Worm (Caenorhabditis elegans): ENCODE data around the gene clec-175.

The clec-175 gene

DNA sequence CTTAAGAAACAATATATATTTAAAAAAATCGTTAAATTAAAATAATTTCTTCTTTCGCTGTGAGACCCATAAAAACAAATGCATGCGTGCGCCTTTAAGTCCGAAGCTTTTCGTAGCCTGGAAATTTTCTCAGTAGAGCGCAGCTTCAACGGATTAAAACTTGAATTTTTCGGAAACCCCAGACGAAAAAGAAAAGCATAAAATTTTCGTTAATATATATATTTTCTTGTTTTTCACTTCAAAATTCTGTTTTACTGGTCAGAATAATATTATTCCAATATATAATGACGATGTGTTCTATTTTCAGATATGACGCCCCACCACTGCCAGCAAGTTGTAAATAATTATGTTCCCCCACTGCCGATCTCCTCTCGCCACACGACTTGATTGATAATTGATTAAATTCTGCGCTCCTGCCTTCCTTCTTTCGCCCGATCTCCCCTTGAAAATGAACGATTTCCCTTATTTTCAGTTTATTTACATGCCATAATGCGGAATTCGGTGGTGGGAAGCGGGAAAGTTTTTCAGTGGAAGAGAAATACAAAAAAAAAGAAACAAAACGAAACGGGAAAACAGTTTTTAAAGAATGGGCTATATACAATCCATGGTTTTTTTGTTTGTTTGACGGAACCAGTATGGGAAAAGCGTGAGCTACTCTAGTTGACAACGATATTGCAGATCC lies 46.1 kb downstream of the clec-175 start:
- TF ChIP-seq nhr-23 (tag; optimal IDR thresholded peaks at IDR 0.05) (peak; percentile 14), lsy-12 (tag; optimal IDR thresholded peaks at IDR 0.05) (peak; percentile 46), ZK546.5 (tag; optimal IDR thresholded peaks at IDR 0.05) (no peak), elt-2 (tag; optimal IDR thresholded peaks at IDR 0.05) (peak; percentile 40), ceh-82 (tag; optimal IDR thresholded peaks at IDR 0.05) (no peak), eor-1 (tag; optimal IDR thresholded peaks at IDR 0.05) (no peak), ceh-28 (tag; optimal IDR thresholded peaks at IDR 0.05) (no peak), snpc-4 (tag; optimal IDR thresholded peaks at IDR 0.05) (no peak), elt-1 (tag; optimal IDR thresholded peaks at IDR 0.05) (no peak), jun-1 (tag; optimal IDR thresholded peaks at IDR 0.05) (peak; percentile 17), lin-15B (tag; optimal IDR thresholded peaks at IDR 0.05) (no peak), pha-4 (tag; optimal IDR thresholded peaks at IDR 0.05) (peak; percentile 46), fos-1 (tag; optimal IDR thresholded peaks at IDR 0.05) (no peak), hmg-11 (tag; optimal IDR thresholded peaks at IDR 0.05) (peak; percentile 9), skn-1 (tag; optimal IDR thresholded peaks at IDR 0.05) (no peak), ztf-4 (tag; optimal IDR thresholded peaks at IDR 0.05) (peak; percentile 69), nhr-43 (tag; optimal IDR thresholded peaks at IDR 0.05; ENCODE audit: poor library complexity, severe bottlenecking) (peak; percentile 65), egl-5 (tag; optimal IDR thresholded peaks at IDR 0.05) (no peak), ama-1 (optimal IDR thresholded peaks at IDR 0.05) (peak; percentile 98), tbx-2 (tag; optimal IDR thresholded peaks at IDR 0.05) (peak; percentile 46), lin-39 (tag; optimal IDR thresholded peaks at IDR 0.05) (no peak), R02D3.7 (tag; optimal IDR thresholded peaks at IDR 0.05) (no peak), nhr-67 (tag; optimal IDR thresholded peaks at IDR 0.05) (no peak)

DNA sequence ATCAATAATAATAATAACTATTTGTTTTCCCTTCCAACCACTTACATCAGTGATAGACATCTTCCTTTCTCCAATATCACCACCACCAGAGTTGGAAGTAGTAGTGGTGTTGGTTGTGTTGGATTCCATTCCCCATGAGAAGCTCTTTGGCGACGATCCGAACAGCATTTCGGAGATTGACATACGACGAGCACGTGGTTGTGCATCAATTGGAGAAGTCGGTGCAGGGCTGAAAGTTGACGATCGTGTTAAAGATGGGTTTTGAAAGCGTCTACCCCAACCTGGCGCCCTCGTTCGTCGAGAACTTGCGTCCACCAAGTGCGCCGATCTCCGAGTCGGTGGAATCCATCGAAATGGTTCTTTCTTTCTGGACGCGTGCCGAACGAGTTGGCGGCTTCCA lies 46.9 kb downstream of the clec-175 start:
- TF ChIP-seq elt-3 (tag; optimal IDR thresholded peaks at IDR 0.05) (no peak), unc-62 (GFP tag; optimal IDR thresholded peaks at IDR 0.05) (no peak), ztf-4 (tag; optimal IDR thresholded peaks at IDR 0.05) (no peak), nhr-237 (tag; optimal IDR thresholded peaks at IDR 0.05) (no peak), R02D3.7 (tag; optimal IDR thresholded peaks at IDR 0.05) (no peak), pha-4 (tag; optimal IDR thresholded peaks at IDR 0.05) (no peak), nhr-77 (tag; optimal IDR thresholded peaks at IDR 0.05) (no peak), ceh-82 (tag; optimal IDR thresholded peaks at IDR 0.05) (no peak), zag-1 (tag; optimal IDR thresholded peaks at IDR 0.05) (no peak), lin-15B (tag; optimal IDR thresholded peaks at IDR 0.05) (no peak), skn-1 (tag; optimal IDR thresholded peaks at IDR 0.05) (no peak), ztf-11 (tag; optimal IDR thresholded peaks at IDR 0.05) (no peak), snpc-4 (tag; optimal IDR thresholded peaks at IDR 0.05) (no peak), mdl-1 (tag; optimal IDR thresholded peaks at IDR 0.05) (no peak)

DNA sequence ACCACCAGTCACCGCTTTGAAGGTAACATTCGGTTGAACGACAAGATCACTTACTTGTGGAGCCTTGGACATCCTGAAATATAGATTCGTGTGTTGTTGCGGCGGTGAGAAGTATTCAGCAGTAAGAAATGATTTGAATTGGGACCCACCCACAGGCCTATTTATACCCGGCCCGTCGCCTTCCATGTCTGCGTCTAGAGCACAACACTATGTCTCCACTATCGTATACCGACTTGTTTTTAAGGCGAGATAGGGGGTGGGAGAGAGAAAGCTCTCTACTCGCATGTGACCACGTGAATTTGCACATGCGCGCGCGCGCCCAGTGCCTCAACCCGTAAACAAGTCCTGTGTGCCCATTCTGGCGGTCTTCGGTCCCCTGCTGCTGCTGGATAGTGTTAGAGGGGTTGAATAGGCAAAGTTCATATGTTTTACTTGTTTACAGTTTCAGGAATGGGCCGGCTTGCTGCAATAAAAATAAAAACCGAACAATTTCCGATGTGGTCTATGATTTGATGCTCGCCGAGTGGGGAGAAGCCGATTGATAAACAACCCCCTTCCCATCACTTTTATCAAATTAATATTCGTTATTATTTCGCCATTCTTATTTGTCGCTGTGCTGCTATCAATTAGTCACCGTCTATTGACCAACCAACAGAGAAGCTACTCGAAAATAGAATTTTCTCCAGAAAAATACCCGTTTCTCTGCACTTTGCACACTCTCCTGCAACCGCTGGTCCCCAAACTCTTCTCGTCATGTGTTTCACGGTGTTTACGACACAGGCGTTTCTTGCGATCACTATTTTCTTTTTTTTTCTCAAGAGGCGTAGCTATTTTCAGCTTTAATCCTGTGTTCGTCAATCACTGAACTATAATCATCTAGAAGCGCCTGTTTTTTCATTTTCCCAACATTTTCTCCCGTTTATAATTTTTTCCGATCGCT lies 47.9 kb downstream of the clec-175 start:
- TF ChIP-seq pqm-1 (tag; optimal IDR thresholded peaks at IDR 0.05) = peak; percentile 17
- peak; percentile 88 for TF ChIP-seq pha-4 (tag; optimal IDR thresholded peaks at IDR 0.05)
- peak; percentile 11 for TF ChIP-seq jun-1 (tag; optimal IDR thresholded peaks at IDR 0.05)
- peak; percentile 52 for TF ChIP-seq snpc-4 (tag; optimal IDR thresholded peaks at IDR 0.05)
- peak; percentile 69 for TF ChIP-seq elt-2 (tag; optimal IDR thresholded peaks at IDR 0.05)
- TF ChIP-seq fkh-10 (GFP tag; optimal IDR thresholded peaks at IDR 0.05) = peak; percentile 88
- peak; percentile 98 for TF ChIP-seq lin-39 (tag; optimal IDR thresholded peaks at IDR 0.05)
- TF ChIP-seq mml-1 (tag; optimal IDR thresholded peaks at IDR 0.05) = peak; percentile 70
- no peak for TF ChIP-seq nhr-76 (tag; optimal IDR thresholded peaks at IDR 0.05)
- peak; percentile 34 for TF ChIP-seq hmg-11 (tag; optimal IDR thresholded peaks at IDR 0.05)
- TF ChIP-seq lsy-12 (tag; optimal IDR thresholded peaks at IDR 0.05) = peak; percentile 50
- no peak for TF ChIP-seq elt-1 (tag; optimal IDR thresholded peaks at IDR 0.05)
- TF ChIP-seq nfya-1 (tag; optimal IDR thresholded peaks at IDR 0.05; ENCODE audit: insufficient read depth) = peak; percentile 74
- TF ChIP-seq ama-1 (optimal IDR thresholded peaks at IDR 0.05) = peak; percentile 82
- TF ChIP-seq egl-5 (tag; optimal IDR thresholded peaks at IDR 0.05) = peak; percentile 25
- TF ChIP-seq mdl-1 (tag; optimal IDR thresholded peaks at IDR 0.05) = peak; percentile 83
- TF ChIP-seq nhr-67 (tag; optimal IDR thresholded peaks at IDR 0.05) = no peak
- peak; percentile 21 for TF ChIP-seq nhr-43 (tag; optimal IDR thresholded peaks at IDR 0.05; ENCODE audit: poor library complexity, severe bottlenecking)
- TF ChIP-seq ztf-11 (tag; optimal IDR thresholded peaks at IDR 0.05) = no peak
- TF ChIP-seq sea-2 (GFP tag; optimal IDR thresholded peaks at IDR 0.05) = no peak
